Fruit fly (Drosophila melanogaster) whole organism, embryonic: ENCODE data around the gene CG18131.

ENCODE experiments used
- CG10267 ChIP-seq: fragments of 200-800 bp; sonication (Bioruptor generic); optimal IDR thresholded peaks from 2 replicates; lab custom pipeline; 2018; ENCODE audit warnings: missing biosample characterization, mild to moderate bottlenecking, missing genetic modification characterization, moderate library complexity
- CG10321 ChIP-seq: fragments of 200-800 bp; sonication (Bioruptor generic); IDR thresholded peaks from 2 replicates; pipeline ENCODE4 v1.3.6; 2022; ENCODE audit warnings: missing biosample characterization, missing genetic modification characterization
- CG10431 ChIP-seq: fragments of 200-800 bp; sonication (Bioruptor generic); optimal IDR thresholded peaks from 3 replicates; lab custom pipeline; 2018; ENCODE audit warnings: missing biosample characterization, mild to moderate bottlenecking, missing genetic modification characterization
- CG10959 ChIP-seq: fragments of 200-800 bp; sonication (Bioruptor generic); IDR thresholded peaks from 2 replicates; pipeline ENCODE4 v1.3.6; 2022; ENCODE audit warnings: missing biosample characterization, missing genetic modification characterization
- CG11504 ChIP-seq: fragments of 200-800 bp; sonication (Bioruptor generic); optimal IDR thresholded peaks from 3 replicates; lab custom pipeline; 2019; ENCODE audit warnings: missing biosample characterization, mild to moderate bottlenecking, missing genetic modification characterization, moderate library complexity
- CG12071 ChIP-seq: fragments of 200-800 bp; sonication (Bioruptor generic); optimal IDR thresholded peaks from 3 replicates; lab custom pipeline; 2018; ENCODE audit warnings: missing biosample characterization, mild to moderate bottlenecking, missing genetic modification characterization
- CG13287 ChIP-seq: fragments of 200-800 bp; sonication (Bioruptor generic); IDR thresholded peaks from 2 replicates; pipeline ENCODE4 v1.3.6; 2022; ENCODE audit warnings: missing biosample characterization, missing genetic modification characterization; ENCODE audit not compliant: partially characterized antibody
- CG2889 ChIP-seq: fragments of 200-800 bp; sonication (Bioruptor generic); IDR thresholded peaks from 3 replicates; pipeline ENCODE4 v1.3.6; 2022; ENCODE audit warnings: missing biosample characterization, missing genetic modification characterization
- CG34422 ChIP-seq: fragments of 200-800 bp; sonication (Bioruptor generic); IDR thresholded peaks from 3 replicates; pipeline ENCODE4 v1.3.6; 2022; ENCODE audit warnings: missing biosample characterization, missing genetic modification characterization
- CG7556 ChIP-seq: fragments of 200-800 bp; sonication (Bioruptor generic); optimal IDR thresholded peaks from 2 replicates; lab custom pipeline; 2017; ENCODE audit warnings: missing biosample characterization, mild to moderate bottlenecking, missing genetic modification characterization
- CG7786 ChIP-seq: fragments of 200-800 bp; sonication (Bioruptor generic); optimal IDR thresholded peaks from 2 replicates; lab custom pipeline; 2016; ENCODE audit warnings: missing biosample characterization, missing genetic modification characterization
- CG8290 ChIP-seq, 3 experiments: fragments of 200-800 bp; sonication (Bioruptor generic); optimal IDR thresholded peaks; 2 replicates each; lab custom pipeline; 2016 to 2019; ENCODE audit warnings: missing biosample characterization in 3 of 3, missing genetic modification characterization in 3 of 3, mild to moderate bottlenecking in 2 of 3, moderate library complexity in 1 of 3
- CG9609 ChIP-seq: fragments of 200-800 bp; sonication (Bioruptor generic); optimal IDR thresholded peaks from 3 replicates; lab custom pipeline; 2016; ENCODE audit warnings: missing biosample characterization, missing genetic modification characterization
- CoRest ChIP-seq: fragments of 200-800 bp; sonication (Bioruptor generic); optimal IDR thresholded peaks from 3 replicates; lab custom pipeline; 2018; ENCODE audit warnings: missing biosample characterization, mild to moderate bottlenecking, missing genetic modification characterization, moderate library complexity
- D ChIP-seq, 2 experiments: fragments of 200-800 bp in 1 of 2; fragments of >200 bp in 1 of 2; sonication (Bioruptor generic) in 1 of 2; optimal IDR thresholded peaks; 2 replicates in 1 of 2; 3 replicates in 1 of 2; lab custom pipeline; 2017; ENCODE audit warnings: mild to moderate bottlenecking in 1 of 2, missing biosample characterization in 1 of 2, missing genetic modification characterization in 1 of 2, missing genetic modification reagents in 1 of 2
- Dll ChIP-seq: fragments of 200-800 bp; sonication (Bioruptor generic); IDR thresholded peaks from 4 replicates; pipeline ENCODE4 v1.3.6; 2022; ENCODE audit warnings: missing biosample characterization, missing genetic modification characterization; ENCODE audit not compliant: partially characterized antibody
- Dp ChIP-seq: fragments of 200-800 bp; sonication (Bioruptor generic); optimal IDR thresholded peaks from 2 replicates; lab custom pipeline; 2018; ENCODE audit warnings: missing biosample characterization, mild to moderate bottlenecking, missing genetic modification characterization, moderate library complexity
- E2f2 ChIP-seq: fragments of 200-800 bp; sonication (Bioruptor generic); IDR thresholded peaks from 2 replicates; pipeline ENCODE4 v1.3.6; 2022; ENCODE audit warnings: missing biosample characterization, missing genetic modification characterization
- Ets97D ChIP-seq: fragments of 200-800 bp; sonication (Bioruptor generic); optimal IDR thresholded peaks from 3 replicates; lab custom pipeline; 2016; ENCODE audit warnings: missing biosample characterization, missing genetic modification characterization
- HLH54F ChIP-seq: fragments of 200-800 bp; sonication (Bioruptor generic); optimal IDR thresholded peaks from 3 replicates; lab custom pipeline; 2016; ENCODE audit warnings: missing biosample characterization, missing genetic modification characterization
- HmgZ ChIP-seq: fragments of 200-800 bp; sonication (Bioruptor generic); optimal IDR thresholded peaks from 2 replicates; lab custom pipeline; 2018; ENCODE audit warnings: missing biosample characterization, mild to moderate bottlenecking, missing genetic modification characterization
- Hr78 ChIP-seq, 2 experiments: fragments of 200-800 bp in 1 of 2; fragments of >200 bp in 1 of 2; sonication (Bioruptor generic) in 1 of 2; optimal IDR thresholded peaks; 2 replicates each; lab custom pipeline; 2017 to 2019; ENCODE audit warnings: missing biosample characterization in 2 of 2, missing genetic modification characterization in 2 of 2, mild to moderate bottlenecking in 1 of 2, moderate library complexity in 1 of 2
- MBD-R2 ChIP-seq: fragments of 200-800 bp; sonication (Bioruptor generic); IDR thresholded peaks from 2 replicates; pipeline ENCODE4 v1.3.6; 2022; ENCODE audit warnings: missing biosample characterization, missing genetic modification characterization
- Med ChIP-seq: fragments of 200-800 bp; sonication (Bioruptor generic); peaks from one replicate; lab custom pipeline; 2016; ENCODE audit warnings: missing biosample characterization, missing genetic modification characterization, mild to moderate bottlenecking, inconsistent platforms, moderate library complexity
- cas ChIP-seq: fragments of 200-800 bp; sonication (Bioruptor generic); IDR thresholded peaks from 2 replicates; pipeline ENCODE4 v1.3.6; 2022; ENCODE audit warnings: missing biosample characterization, missing genetic modification characterization
- cg ChIP-seq: fragments of 200-800 bp; sonication (Bioruptor generic); optimal IDR thresholded peaks from 3 replicates; lab custom pipeline; 2019; ENCODE audit warnings: missing biosample characterization, mild to moderate bottlenecking, missing genetic modification characterization, moderate library complexity
- chif ChIP-seq, 2 experiments: fragments of 200-800 bp; sonication (Bioruptor generic); optimal IDR thresholded peaks; 3 replicates each; lab custom pipeline; 2016; ENCODE audit warnings: missing biosample characterization in 2 of 2, missing genetic modification characterization in 2 of 2
- crp ChIP-seq, 2 experiments: fragments of 200-800 bp; sonication (Bioruptor generic); optimal IDR thresholded peaks; 2 replicates in 1 of 2; 3 replicates in 1 of 2; lab custom pipeline; 2017; ENCODE audit warnings: missing biosample characterization in 2 of 2, missing genetic modification characterization in 2 of 2, mild to moderate bottlenecking in 1 of 2, moderate library complexity in 1 of 2
- dm ChIP-seq: fragments of 200-800 bp; sonication (Bioruptor generic); optimal IDR thresholded peaks from 3 replicates; lab custom pipeline; 2016; ENCODE audit warnings: missing biosample characterization, missing genetic modification characterization
- esg ChIP-seq: fragments of 200-800 bp; sonication (Bioruptor generic); conservative IDR thresholded peaks from 2 replicates; pipeline ENCODE4 v1.3.6; 2022; ENCODE audit warnings: missing biosample characterization, missing genetic modification characterization
- eve ChIP-seq, 2 experiments: fragments of >200 bp; optimal IDR thresholded peaks; 2 replicates each; lab custom pipeline; 2017; ENCODE audit warnings: missing biosample characterization in 2 of 2, missing genetic modification characterization in 2 of 2
- pfk ChIP-seq: fragments of 200-800 bp; sonication (Bioruptor generic); optimal IDR thresholded peaks from 2 replicates; lab custom pipeline; 2018; ENCODE audit warnings: missing biosample characterization, mild to moderate bottlenecking, missing genetic modification characterization, moderate library complexity
- prd ChIP-seq, 3 experiments: fragments of >200 bp in 2 of 3; fragments of 200-800 bp in 1 of 3; sonication (Bioruptor generic) in 1 of 3; optimal IDR thresholded peaks in 2 of 3; IDR thresholded peaks in 1 of 3; 2 replicates in 2 of 3; 3 replicates in 1 of 3; pipeline versions ENCODE4 v1.3.6 to Lab custom; 2017 to 2022; ENCODE audit warnings: missing biosample characterization in 1 of 3, missing genetic modification characterization in 1 of 3
- pzg ChIP-seq: fragments of 200-800 bp; sonication (Bioruptor generic); optimal IDR thresholded peaks from 3 replicates; lab custom pipeline; 2018; ENCODE audit warnings: missing biosample characterization, mild to moderate bottlenecking, missing genetic modification characterization, moderate library complexity
- sens ChIP-seq: fragments of 200-800 bp; sonication (Bioruptor generic); peaks from one replicate; lab custom pipeline; 2016; ENCODE audit warnings: missing biosample characterization, missing genetic modification characterization
- sna ChIP-seq: fragments of 200-800 bp; sonication (Bioruptor generic); IDR thresholded peaks from 2 replicates; pipeline ENCODE4 v1.3.6; 2022; ENCODE audit warnings: missing biosample characterization, missing genetic modification characterization; ENCODE audit not compliant: partially characterized antibody
- sr ChIP-seq: fragments of 200-800 bp; sonication (Bioruptor generic); IDR thresholded peaks from 3 replicates; pipeline ENCODE4 v1.3.6; 2022; ENCODE audit warnings: missing biosample characterization, missing genetic modification characterization
- ssp ChIP-seq: fragments of 200-800 bp; sonication (Bioruptor generic); IDR thresholded peaks from 2 replicates; pipeline ENCODE4 v1.3.6; 2022; ENCODE audit warnings: missing biosample characterization, missing genetic modification characterization
- stwl ChIP-seq: fragments of 200-800 bp; sonication (Bioruptor generic); optimal IDR thresholded peaks from 3 replicates; lab custom pipeline; 2018; ENCODE audit warnings: missing biosample characterization, mild to moderate bottlenecking, missing genetic modification characterization, moderate library complexity
- ttk ChIP-seq: fragments of 200-800 bp; sonication (Bioruptor generic); IDR thresholded peaks from 2 replicates; pipeline ENCODE4 v2.1.2; 2022; ENCODE audit warnings: missing biosample characterization, missing genetic modification characterization
- twi ChIP-seq: fragments of 200-800 bp; optimal IDR thresholded peaks from 2 replicates; lab custom pipeline; 2019; ENCODE audit warnings: missing biosample characterization, mild to moderate bottlenecking, missing genetic modification characterization, moderate library complexity
- tx ChIP-seq: fragments of 200-800 bp; sonication (Bioruptor generic); optimal IDR thresholded peaks from 2 replicates; lab custom pipeline; 2016; ENCODE audit warnings: missing biosample characterization, missing genetic modification characterization
- vvl ChIP-seq: fragments of 200-800 bp; sonication (Bioruptor generic); IDR thresholded peaks from 2 replicates; pipeline ENCODE4 v1.3.6; 2022; ENCODE audit warnings: missing biosample characterization, missing genetic modification characterization

The CG18131 gene

DNA sequence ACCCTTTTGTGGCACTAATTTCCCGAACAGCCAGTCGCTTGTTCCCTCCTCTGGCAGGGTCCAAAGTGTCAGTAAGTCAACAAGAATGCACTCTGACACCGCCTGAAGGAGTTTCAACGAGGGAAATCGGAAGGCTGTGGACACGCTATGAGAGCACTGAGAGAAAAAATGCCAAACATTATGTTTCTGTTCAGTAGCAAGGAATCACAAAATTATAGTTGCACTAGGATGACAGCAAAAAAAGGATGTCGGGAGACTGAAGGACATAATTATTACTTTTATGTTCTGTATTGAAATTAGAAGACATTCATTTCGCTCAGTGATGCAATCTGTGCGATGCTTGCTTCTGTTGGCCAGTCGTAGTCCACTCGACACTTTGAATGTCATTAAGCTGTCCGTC, 9.3 kb upstream of the CG18131 start (continued):
- TF ChIP-seq prd (optimal IDR thresholded peaks at IDR 0.05; lab: Kevin White, UChicago) (no peak), prd (GFP tag; IDR thresholded peaks at IDR 0.05; lab: Robert Waterston, UW) (peak; percentile 76; the same call in 2 of the 3 replicates), chif (GFP tag; optimal IDR thresholded peaks at IDR 0.05; lab: Kevin White, UChicago) (peak in 1 of 2 experiments; percentile 12), CG10959 (peak; percentile 8; the same call in 1 of the 2 replicates), eve (GFP tag; optimal IDR thresholded peaks at IDR 0.05; lab: Kevin White, UChicago) (peak in 1 of 2 experiments; percentile 10), CG10431 (no peak)

DNA sequence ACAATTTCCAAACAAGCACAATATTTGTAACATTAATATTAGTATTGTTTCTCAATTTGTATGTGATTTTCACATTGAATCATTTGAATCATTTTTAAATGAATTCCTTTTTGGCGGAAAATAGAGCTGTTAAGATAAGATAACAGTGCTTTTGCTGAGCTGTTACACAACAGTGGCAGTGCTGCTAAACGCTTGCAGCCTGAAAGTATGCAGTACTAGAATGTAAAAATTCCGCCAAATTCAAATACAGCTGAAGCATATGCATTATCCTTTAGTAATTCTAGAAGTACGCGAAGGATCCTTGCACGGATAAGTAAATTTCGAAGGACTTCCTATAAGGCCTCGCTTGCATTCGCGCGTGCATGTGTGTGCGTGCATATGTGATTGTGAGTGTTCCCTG, 3.9 kb upstream of the CG18131 start:
- TF ChIP-seq E2f2 (peak; percentile 93), Med (GFP tag; lab: Kevin White, UChicago) (peak; percentile 62), stwl (tag; lab: Kevin White, UChicago) (peak; percentile 54), CG7556 (GFP tag; lab: Kevin White, UChicago) (no peak), HmgZ (tag; lab: Kevin White, UChicago) (no peak), CG10267 (tag; lab: Kevin White, UChicago) (peak; percentile 88), sens (GFP tag; lab: Kevin White, UChicago) (peak; percentile 65), pzg (GFP tag; lab: Kevin White, UChicago) (peak; percentile 26), Dp (peak; percentile 87), crp (GFP tag; optimal IDR thresholded peaks at IDR 0.05; lab: Kevin White, UChicago) (peak in 1 of 2 experiments; percentile 51)

DNA sequence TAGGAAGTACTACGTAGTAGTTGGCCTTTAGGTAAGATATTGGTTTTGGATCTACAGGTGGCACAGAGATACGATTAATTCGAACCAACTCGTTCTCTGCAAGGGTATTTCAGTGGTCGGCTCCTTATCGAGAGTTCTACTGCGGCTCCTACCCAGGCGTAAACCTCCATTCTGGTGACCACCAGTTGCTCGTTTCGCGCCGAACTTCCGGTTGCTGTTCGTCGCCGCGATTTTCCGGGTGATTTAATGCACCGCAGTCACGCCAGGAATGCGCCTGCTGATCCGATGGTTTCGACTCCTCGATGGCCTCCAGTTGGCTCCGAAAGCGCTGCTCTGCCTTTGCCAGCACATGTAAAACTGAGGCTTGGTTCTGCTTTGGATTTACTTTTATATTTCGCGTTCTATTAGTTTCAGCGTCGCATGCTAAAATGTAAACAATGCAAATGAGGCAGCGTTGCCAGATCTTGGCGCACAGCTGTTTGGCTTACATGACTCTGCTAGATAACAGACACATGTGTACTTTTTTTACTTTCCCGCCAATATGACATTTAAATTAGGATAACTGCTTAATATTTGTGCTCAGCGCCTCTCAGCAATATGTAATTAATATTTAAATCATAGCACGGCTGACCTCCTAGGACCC, 2.2 kb upstream of the CG18131 start, which contains the start of gene CG7420:
TSS of gene CG7420 (minus strand) at position 446 of the 643 bp plus-strand sequence.
- TF ChIP-seq CG8290 (GFP tag; optimal IDR thresholded peaks at IDR 0.05; lab: Kevin White, UChicago): no peak
- TF ChIP-seq CG8290 (tag; optimal IDR thresholded peaks at IDR 0.05; lab: Kevin White, UChicago): no peak
- TF ChIP-seq MBD-R2 (GFP tag; lab: Robert Waterston, UW): peak; percentile 86
- peak; percentile 50; the same call in 1 of the 3 replicates for TF ChIP-seq CG34422
- TF ChIP-seq CG7786: no peak
- TF ChIP-seq twi: peak; percentile 26
- TF ChIP-seq Med (GFP tag; lab: Kevin White, UChicago): peak; percentile 70
- TF ChIP-seq dm: peak; percentile 37
- no peak; the same call in 3 of the 4 replicates for TF ChIP-seq Dll
- peak; percentile 14 for TF ChIP-seq CG11504 (tag; lab: Kevin White, UChicago)
- TF ChIP-seq stwl (tag; lab: Kevin White, UChicago): peak; percentile 47
- TF ChIP-seq Ets97D (GFP tag; lab: Kevin White, UChicago): peak; percentile 11
- TF ChIP-seq E2f2: peak; percentile 82
- TF ChIP-seq CG10267 (tag; lab: Kevin White, UChicago): peak; percentile 28
- no peak for TF ChIP-seq ttk (GFP tag; lab: Robert Waterston, UW)
- TF ChIP-seq cas (GFP tag; lab: Robert Waterston, UW): no peak
- peak; percentile 24 for TF ChIP-seq D (optimal IDR thresholded peaks at IDR 0.05; lab: Kevin White, UChicago)
- TF ChIP-seq D (GFP tag; optimal IDR thresholded peaks at IDR 0.05; lab: Kevin White, UChicago): no peak
- TF ChIP-seq sens (GFP tag; lab: Kevin White, UChicago): peak; percentile 65
- no peak for TF ChIP-seq CG2889
- no peak for TF ChIP-seq CG10321 (GFP tag; lab: Robert Waterston, UW)
- no peak for TF ChIP-seq sna (GFP tag; lab: Robert Waterston, UW)
- TF ChIP-seq ssp (GFP tag; lab: Robert Waterston, UW): no peak
- TF ChIP-seq HLH54F (GFP tag; lab: Kevin White, UChicago): no peak
- TF ChIP-seq cg (GFP tag; lab: Kevin White, UChicago): no peak
- TF ChIP-seq tx: no peak
- no peak for TF ChIP-seq sr (GFP tag; lab: Robert Waterston, UW)
- TF ChIP-seq vvl: peak; percentile 77
- peak; percentile 23 for TF ChIP-seq pzg (GFP tag; lab: Kevin White, UChicago)
- no peak for TF ChIP-seq pfk
- peak; percentile 43 to 89 for TF ChIP-seq crp (GFP tag; optimal IDR thresholded peaks at IDR 0.05; lab: Kevin White, UChicago)
- TF ChIP-seq esg (GFP tag; lab: Robert Waterston, UW): no peak
- TF ChIP-seq CG13287 (GFP tag; lab: Robert Waterston, UW): peak; percentile 24; the same call in 1 of the 2 replicates
- no peak for TF ChIP-seq Hr78 (GFP tag; optimal IDR thresholded peaks at IDR 0.05; lab: Kevin White, UChicago)
- no peak for TF ChIP-seq CoRest (tag; lab: Kevin White, UChicago)
- no peak for TF ChIP-seq CG9609 (GFP tag; lab: Kevin White, UChicago)
- no peak for TF ChIP-seq CG12071 (GFP tag; lab: Kevin White, UChicago)
